Worm (Caenorhabditis elegans) whole organism, mixed stage, embryonic: ENCODE data around the gene T20B5.2.

Experiments
- ces-1 ChIP-seq: fragments of 150-350 bp; optimal IDR thresholded peaks from 2 replicates; lab custom pipeline; 2014; ENCODE audit warnings: missing biosample characterization, missing genetic modification reagents, missing genetic modification characterization
- lin-13 ChIP-seq: fragments of 150-350 bp; optimal IDR thresholded peaks from 2 replicates; lab custom pipeline; 2014; ENCODE audit warnings: missing biosample characterization, missing genetic modification characterization
- nhr-76 ChIP-seq: sonication (generic microtip); optimal IDR thresholded peaks from 2 replicates; lab custom pipeline; 2017; ENCODE audit warnings: missing biosample characterization, missing genetic modification characterization
- snpc-4 ChIP-seq: fragments of 150-350 bp; optimal IDR thresholded peaks from 2 replicates; lab custom pipeline; 2014; ENCODE audit warnings: missing biosample characterization, missing genetic modification characterization

- TF ChIP-seq lin-13 (tag; lab: Kevin White, UChicago) (no peak), ces-1 (GFP tag; lab: Kevin White, UChicago) (no peak), nhr-76 (no peak), snpc-4 (tag; lab: Kevin White, UChicago) (no peak)
Observed at ce11 chrX:9300379-9300778, 30.6 kb upstream of the T20B5.2 start.
